Fruit fly (Drosophila melanogaster) ovary, adult (tissue): ENCODE results near the gene alpha-Est1.
A peak's percentile ranks its signal among the peaks of the same experiment; 100 is the strongest.

Source experiments
- CG17801 ChIP-seq: fragments of 200-800 bp; optimal IDR thresholded peaks from 2 replicates; lab custom pipeline; 2019; ENCODE audit warnings: missing biosample characterization, mild to moderate bottlenecking, missing genetic modification characterization, moderate library complexity; ENCODE audit not compliant: partially characterized antibody

The alpha-Est1 gene

DNA sequence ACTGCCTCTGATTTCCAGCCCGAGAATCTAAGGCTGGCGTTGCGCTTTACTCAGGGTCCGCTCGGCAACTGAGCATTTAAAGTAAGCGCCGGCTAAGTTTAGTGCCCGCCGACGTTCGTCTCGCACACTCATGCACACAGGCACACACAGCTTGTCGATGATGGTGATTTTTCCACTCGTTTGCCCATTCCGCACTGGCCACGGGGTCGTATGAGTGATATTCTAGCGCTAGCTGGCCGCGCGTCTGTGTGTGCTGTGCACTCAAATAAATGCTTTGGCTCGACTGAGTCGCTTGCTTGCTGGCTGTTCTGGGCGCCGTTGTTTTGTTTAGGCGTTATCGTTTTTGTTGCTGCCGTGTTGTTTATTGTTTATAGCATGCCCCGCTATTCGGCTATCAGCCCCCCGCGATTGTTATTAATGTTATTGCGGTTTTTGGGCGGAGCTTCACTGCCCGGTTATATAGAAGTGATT is 33.3 kb downstream of the alpha-Est1 start, which contains the start of gene alpha-Est8:
Gene alpha-Est8, minus strand, starts transcription at position 72 of the 471 bp plus-strand sequence.
- TF ChIP-seq CG17801 (GFP tag; lab: Kevin White, UChicago), result peak; percentile 58

DNA sequence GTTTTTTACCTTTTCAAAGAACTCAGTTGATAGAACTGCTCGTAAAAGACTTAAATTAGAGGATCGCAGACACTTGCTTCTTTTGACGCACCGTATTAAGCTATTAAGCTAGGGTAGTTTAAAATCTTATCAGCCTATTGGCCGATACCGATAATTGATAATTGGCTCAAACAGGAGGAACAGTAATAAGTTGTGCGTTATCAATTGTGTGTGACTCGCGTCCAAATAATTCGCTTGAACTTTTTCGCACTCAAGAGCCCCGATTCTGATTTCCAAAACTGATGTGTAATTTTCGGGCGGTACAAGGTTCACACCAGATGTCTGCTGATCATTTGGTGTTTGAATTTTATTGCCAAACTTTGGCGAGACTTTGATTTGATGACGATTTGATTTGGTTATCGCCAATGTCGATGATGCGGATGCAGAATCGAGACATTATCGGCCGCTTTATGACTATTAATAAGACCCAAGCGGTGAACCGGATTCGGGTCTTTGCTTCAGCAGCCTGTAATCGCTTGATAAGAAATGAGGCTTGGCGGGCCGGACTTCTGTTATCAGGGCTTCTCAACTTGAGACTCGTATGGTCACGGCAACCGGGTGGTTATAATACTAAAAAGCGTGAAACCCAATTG is 34.6 kb downstream of the alpha-Est1 start:
- no peak for TF ChIP-seq CG17801 (GFP tag; lab: Kevin White, UChicago)

DNA sequence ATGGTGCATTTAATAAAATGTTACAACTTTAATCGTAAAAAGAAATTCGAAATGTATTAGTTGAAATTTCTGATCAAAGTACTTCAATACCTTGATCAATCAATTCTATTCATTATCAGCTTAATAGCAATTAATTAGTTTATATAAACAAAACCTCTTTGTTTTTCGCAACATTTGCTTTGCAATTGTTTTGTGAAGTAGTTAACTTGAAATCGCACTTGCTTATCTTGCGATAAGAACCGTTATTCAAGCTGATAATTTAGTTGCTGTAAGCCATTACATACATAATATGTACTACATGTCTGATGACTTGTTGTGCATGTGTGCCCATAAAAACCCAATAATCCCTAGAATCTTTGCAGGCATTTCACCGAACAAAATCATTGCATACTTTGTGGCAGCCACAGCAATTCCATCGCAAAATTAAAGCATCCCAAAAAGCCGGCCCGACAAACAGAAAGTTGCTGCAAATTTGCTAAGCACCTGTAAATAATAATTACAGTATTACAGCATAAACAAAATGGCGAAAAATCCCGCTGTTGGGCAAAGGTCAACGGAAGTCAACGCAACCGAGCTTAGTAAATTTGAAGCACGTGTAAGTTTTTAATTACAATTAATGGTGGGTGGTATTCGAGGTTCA is 40.6 kb downstream of the alpha-Est1 start:
- peak; percentile 27 for TF ChIP-seq CG17801 (GFP tag; lab: Kevin White, UChicago)

DNA sequence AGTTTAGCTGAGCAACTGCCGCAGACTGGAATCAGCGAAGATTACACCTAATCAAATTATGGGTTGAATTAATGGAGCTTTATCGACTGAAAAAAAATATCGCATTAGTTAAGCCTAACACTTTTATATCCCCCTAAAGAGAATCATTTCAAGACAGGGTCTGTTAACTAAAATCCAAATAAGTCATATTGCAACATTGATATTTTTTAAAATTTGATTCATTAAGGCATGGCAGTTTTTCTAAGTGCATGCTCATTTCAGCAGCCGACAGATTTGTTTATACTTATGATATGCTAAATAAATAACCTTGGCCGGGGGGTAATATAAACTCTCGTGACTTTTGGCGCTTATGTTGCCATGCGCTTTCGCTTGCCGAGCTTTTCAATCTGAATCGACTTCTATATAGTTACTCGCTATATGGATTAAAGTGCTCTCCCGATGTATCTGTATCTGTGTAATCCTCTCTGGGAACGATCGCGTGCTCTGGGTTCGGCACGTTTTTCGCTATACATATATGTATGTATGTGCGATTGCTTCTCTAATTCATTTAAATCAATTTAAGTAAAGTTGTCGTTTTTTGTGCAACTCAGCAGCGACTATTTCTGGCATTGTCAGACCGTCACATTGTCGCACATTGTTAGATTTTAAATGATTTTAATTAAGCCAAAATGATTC is 42.5 kb downstream of the alpha-Est1 start:
- TF ChIP-seq CG17801 (GFP tag; lab: Kevin White, UChicago), result peak; percentile 20

DNA sequence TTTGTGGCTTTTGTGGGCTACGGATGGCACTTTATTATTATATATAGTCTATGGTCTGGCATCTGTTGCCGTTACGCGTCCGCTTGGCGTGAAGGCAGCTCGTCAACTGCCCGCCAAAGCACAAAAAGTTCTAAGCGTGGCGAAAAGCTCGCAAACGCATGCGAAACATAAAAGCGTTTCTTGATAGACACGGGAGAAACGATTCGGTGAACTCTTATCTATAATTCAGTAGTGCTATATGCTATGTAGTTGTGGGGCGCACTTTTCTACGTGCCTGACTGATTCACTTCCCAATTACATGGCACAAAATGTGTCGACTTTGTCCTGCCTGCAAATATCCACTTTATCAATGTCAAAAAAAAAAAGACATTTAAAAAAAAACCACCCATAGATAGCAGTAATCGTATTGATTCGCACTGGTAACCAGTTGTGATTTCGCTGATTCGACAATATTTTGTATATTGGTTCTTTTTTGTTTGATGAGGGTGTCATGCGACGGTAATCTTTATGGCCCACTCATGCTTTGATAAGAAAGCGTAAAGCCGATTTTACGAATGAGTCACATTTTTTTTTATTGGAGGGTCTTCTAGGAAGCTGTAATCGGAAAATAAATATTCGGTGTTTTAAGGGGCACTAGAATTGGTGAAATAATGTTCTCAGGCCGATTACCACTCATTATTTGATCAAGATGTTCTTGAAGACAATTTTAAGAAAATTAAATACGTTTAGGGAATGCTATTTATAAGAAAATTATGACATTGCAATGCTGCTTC is 43.7 kb downstream of the alpha-Est1 start, which contains the start of gene alpha-Est9:
Gene alpha-Est9, minus strand, starts transcription at position 110 of the 773 bp plus-strand sequence.
- TF ChIP-seq CG17801 (GFP tag; lab: Kevin White, UChicago), result peak; percentile 27

DNA sequence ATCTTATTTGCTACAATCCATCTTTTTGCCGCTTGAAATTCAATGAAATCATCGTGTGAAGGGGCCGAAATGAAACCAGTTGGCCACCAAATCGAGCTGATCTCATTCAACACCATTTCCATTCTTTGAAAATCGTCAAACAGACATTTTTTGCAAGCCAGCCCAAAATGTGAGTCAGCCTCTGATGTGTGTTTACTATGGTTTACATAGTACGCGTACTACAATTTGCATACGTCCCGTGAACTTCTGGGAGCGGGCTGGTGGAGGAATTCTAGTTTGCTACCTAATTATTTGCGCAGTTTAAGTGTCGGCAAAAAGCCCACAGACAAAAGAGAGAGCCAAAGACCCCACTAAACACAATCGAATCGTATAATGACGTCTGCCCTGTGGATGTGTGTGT is 45.7 kb downstream of the alpha-Est1 start:
- TF ChIP-seq CG17801 (GFP tag; lab: Kevin White, UChicago), result no peak

DNA sequence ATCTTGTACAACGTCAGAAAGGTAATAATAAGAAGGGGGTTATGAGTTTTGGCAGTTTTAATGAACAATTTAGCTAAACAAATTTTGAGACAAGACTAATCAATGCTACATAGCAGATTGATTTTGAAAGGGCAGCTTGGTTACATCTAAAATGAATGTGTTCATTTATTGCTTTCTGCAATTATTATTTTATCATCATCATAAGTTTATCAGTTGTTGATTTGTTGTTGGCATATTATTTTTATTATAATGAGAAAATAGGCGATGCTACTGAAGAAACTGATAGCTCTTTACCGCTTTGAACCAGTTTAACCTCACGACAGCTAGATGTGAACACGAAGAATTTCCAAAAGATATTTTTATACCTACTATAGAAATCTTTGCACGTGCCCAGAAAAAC is 46.6 kb downstream of the alpha-Est1 start, which contains the start of gene Mics1:
Gene Mics1, minus strand, starts transcription at position 101 of the 400 bp plus-strand sequence.
- no peak for TF ChIP-seq CG17801 (GFP tag; lab: Kevin White, UChicago)

DNA sequence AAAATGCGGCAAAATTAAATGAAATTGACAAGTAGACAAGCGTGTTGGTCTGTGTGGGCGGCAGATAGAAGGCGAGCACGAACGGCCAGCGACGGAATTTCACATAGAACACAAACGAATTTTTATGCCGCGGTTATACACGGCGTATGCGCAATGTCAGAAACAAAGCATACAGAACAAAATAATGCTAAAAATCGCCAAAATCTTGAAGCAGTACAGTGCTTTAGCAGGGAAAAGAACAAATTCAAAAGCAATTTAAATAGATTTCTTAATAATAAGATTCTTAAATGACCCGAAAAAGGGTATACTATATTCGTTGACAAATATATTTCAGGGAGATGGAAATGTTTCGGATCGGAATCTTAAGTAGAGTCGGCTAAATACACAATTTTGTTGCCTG is 48.4 kb downstream of the alpha-Est1 start:
- no peak for TF ChIP-seq CG17801 (GFP tag; lab: Kevin White, UChicago)

DNA sequence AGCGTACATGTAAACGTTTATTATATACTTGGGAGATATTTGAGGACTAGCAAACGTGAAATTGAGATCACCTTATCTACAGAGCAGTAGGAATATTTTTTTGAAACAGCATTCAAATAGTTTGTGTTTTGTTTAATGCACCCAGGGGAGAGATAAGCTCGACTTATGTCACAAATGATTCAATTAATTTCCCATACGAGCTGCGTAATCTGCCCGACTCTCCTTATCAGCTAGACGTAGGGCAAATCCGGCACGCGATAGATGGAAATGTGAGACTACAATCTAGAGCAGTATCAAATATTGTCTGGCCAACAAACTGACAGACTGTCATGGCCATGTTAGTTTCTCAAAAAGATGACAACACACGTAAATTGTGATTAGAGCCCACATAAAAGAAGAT is 49.4 kb downstream of the alpha-Est1 start:
- no peak for TF ChIP-seq CG17801 (GFP tag; lab: Kevin White, UChicago)

DNA sequence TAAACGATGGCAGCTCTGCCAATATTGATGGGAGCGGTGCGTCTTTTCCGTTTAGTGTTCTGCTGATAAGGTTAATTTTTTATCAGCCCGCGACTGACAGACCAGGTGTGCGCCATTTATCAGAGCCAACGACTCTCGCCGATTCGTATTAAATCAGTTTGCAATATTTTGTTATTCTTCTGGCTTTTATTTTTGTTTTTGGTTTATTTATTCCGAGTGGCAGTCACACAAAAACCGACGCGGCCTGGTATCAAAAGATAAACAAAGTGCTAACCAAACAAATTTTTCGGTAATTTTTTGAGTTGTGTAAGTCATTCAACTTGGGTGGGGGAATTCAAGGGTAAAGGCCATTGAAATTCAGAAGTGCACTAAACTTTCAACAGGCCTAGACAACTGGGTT is 51.4 kb downstream of the alpha-Est1 start:
- TF ChIP-seq CG17801 (GFP tag; lab: Kevin White, UChicago), result peak; percentile 61
